Worm (Caenorhabditis elegans): ENCODE results near the gene F56D6.12.

DNA sequence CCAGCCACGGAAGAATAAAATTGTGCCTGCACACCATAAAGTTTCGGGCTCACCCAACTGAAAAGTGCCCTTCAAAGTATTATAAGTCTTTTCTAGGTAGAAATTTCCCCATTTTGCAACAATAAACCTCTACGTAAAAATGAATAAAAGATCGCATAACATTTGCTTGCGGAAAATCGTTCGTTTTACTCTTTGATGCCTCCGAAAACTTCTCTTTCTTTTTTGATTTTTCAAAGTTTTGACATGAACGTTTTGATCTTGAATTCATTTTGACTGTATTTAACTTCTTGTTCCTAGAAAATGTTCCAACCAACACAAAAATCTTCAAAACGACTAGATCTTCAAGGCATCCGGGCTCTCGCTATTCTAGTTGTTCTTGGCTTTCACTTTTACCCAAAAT lies 19.0 kb upstream of the F56D6.12 start, which contains the start of gene oac-21:
- TF ChIP-seq nhr-2 (tag; optimal IDR thresholded peaks at IDR 0.05), result no peak
- TF ChIP-seq nhr-12 (tag; optimal IDR thresholded peaks at IDR 0.05), result no peak
- no peak for TF ChIP-seq ces-1 (GFP tag; optimal IDR thresholded peaks at IDR 0.05)
- no peak for TF ChIP-seq nhr-237 (tag; optimal IDR thresholded peaks at IDR 0.05)
- TF ChIP-seq elt-3 (tag; optimal IDR thresholded peaks at IDR 0.05), result no peak
- TF ChIP-seq elt-1 (tag; optimal IDR thresholded peaks at IDR 0.05; ENCODE audit: borderline replicate concordance, insufficient read depth), result no peak
- no peak for TF ChIP-seq sptf-1 (tag; optimal IDR thresholded peaks at IDR 0.05)
- TF ChIP-seq sem-2 (GFP tag; optimal IDR thresholded peaks at IDR 0.05), result no peak
- TF ChIP-seq snpc-4 (tag; optimal IDR thresholded peaks at IDR 0.05), result no peak
- no peak for TF ChIP-seq ztf-11 (tag; optimal IDR thresholded peaks at IDR 0.05)
- TF ChIP-seq unc-62 (GFP tag; optimal IDR thresholded peaks at IDR 0.05), result no peak
- TF ChIP-seq lsy-2 (tag; optimal IDR thresholded peaks at IDR 0.05), result no peak
- no peak for TF ChIP-seq unc-39 (tag; optimal IDR thresholded peaks at IDR 0.05)
- TF ChIP-seq nhr-28 (tag; optimal IDR thresholded peaks at IDR 0.05), result no peak

Data from whole organism, mixed stage, embryonic.